Fruit fly (Drosophila melanogaster) whole organism, embryonic: ENCODE data around the gene Nup153.

ENCODE experiments used
- Abd-B ChIP-seq: fragments of 200-800 bp; sonication (Bioruptor generic); optimal IDR thresholded peaks from 2 replicates; lab custom pipeline; 2018; ENCODE audit warnings: missing biosample characterization, mild to moderate bottlenecking, missing genetic modification characterization, moderate library complexity
- Atf6 ChIP-seq: fragments of 200-800 bp; sonication (Bioruptor generic); IDR thresholded peaks from 2 replicates; pipeline ENCODE4 v1.3.6; 2022; ENCODE audit warnings: missing biosample characterization, missing genetic modification characterization
- CG10321 ChIP-seq: fragments of 200-800 bp; sonication (Bioruptor generic); IDR thresholded peaks from 2 replicates; pipeline ENCODE4 v1.3.6; 2022; ENCODE audit warnings: missing biosample characterization, missing genetic modification characterization
- CG10366 ChIP-seq: fragments of 200-800 bp; sonication (Bioruptor generic); IDR thresholded peaks from 2 replicates; pipeline ENCODE4 v1.3.6; 2022; ENCODE audit warnings: missing biosample characterization, missing genetic modification characterization
- CG10462 ChIP-seq: fragments of 200-800 bp; sonication (Bioruptor generic); optimal IDR thresholded peaks from 2 replicates; lab custom pipeline; 2016; ENCODE audit warnings: missing biosample characterization, missing genetic modification characterization
- CG12391 ChIP-seq: fragments of 200-800 bp; sonication (Bioruptor generic); optimal IDR thresholded peaks from 3 replicates; lab custom pipeline; 2018; ENCODE audit warnings: missing biosample characterization, mild to moderate bottlenecking, missing genetic modification characterization, moderate library complexity
- CG13287 ChIP-seq: fragments of 200-800 bp; sonication (Bioruptor generic); IDR thresholded peaks from 2 replicates; pipeline ENCODE4 v1.3.6; 2022; ENCODE audit warnings: missing biosample characterization, missing genetic modification characterization; ENCODE audit not compliant: partially characterized antibody
- CG14860 ChIP-seq: fragments of 200-800 bp; sonication (Bioruptor generic); IDR thresholded peaks from 3 replicates; pipeline ENCODE4 v1.3.6; 2022; ENCODE audit warnings: missing biosample characterization, missing genetic modification characterization; ENCODE audit not compliant: partially characterized antibody
- CG15073 ChIP-seq: fragments of 200-800 bp; sonication (Bioruptor generic); optimal IDR thresholded peaks from 2 replicates; lab custom pipeline; 2016; ENCODE audit warnings: missing biosample characterization, missing genetic modification characterization
- CG15514 ChIP-seq: fragments of 200-800 bp; sonication (Bioruptor generic); optimal IDR thresholded peaks from 3 replicates; lab custom pipeline; 2017; ENCODE audit warnings: missing biosample characterization, missing genetic modification characterization, mild to moderate bottlenecking, moderate library complexity, missing genetic modification reagents
- CG16815 ChIP-seq: fragments of 200-800 bp; sonication (Bioruptor generic); optimal IDR thresholded peaks from 3 replicates; lab custom pipeline; 2017; ENCODE audit warnings: missing biosample characterization, mild to moderate bottlenecking, missing genetic modification characterization
- CG17328 ChIP-seq: fragments of 200-800 bp; sonication (Bioruptor generic); IDR thresholded peaks from 2 replicates; pipeline ENCODE4 v1.3.6; 2022; ENCODE audit warnings: missing biosample characterization, missing genetic modification characterization
- CG31441 ChIP-seq: fragments of 200-800 bp; sonication (Bioruptor generic); IDR thresholded peaks from 2 replicates; pipeline ENCODE4 v1.3.6; 2022; ENCODE audit warnings: missing biosample characterization, missing genetic modification characterization
- CG34376 ChIP-seq: fragments of 200-800 bp; sonication (Bioruptor generic); optimal IDR thresholded peaks from 2 replicates; lab custom pipeline; 2018; ENCODE audit warnings: missing biosample characterization, mild to moderate bottlenecking, missing genetic modification characterization
- CG3847 ChIP-seq: fragments of 200-800 bp; sonication (Bioruptor generic); IDR thresholded peaks from 2 replicates; pipeline ENCODE4 v1.3.6; 2022; ENCODE audit warnings: missing biosample characterization, missing genetic modification characterization
- CG6272 ChIP-seq: fragments of 200-800 bp; sonication (Bioruptor generic); IDR thresholded peaks from 2 replicates; pipeline ENCODE4 v1.3.6; 2022; ENCODE audit warnings: missing biosample characterization, missing genetic modification characterization
- CG6689 ChIP-seq: fragments of 200-800 bp; sonication (Bioruptor generic); IDR thresholded peaks from 2 replicates; pipeline ENCODE4 v1.3.6; 2022; ENCODE audit warnings: missing biosample characterization, missing genetic modification characterization
- CG7745 ChIP-seq: fragments of 200-800 bp; sonication (Bioruptor generic); optimal IDR thresholded peaks from 2 replicates; lab custom pipeline; 2018; ENCODE audit warnings: missing biosample characterization, mild to moderate bottlenecking, missing genetic modification characterization, moderate library complexity
- CG9932 ChIP-seq: fragments of 200-800 bp; sonication (Bioruptor generic); IDR thresholded peaks from 2 replicates; pipeline ENCODE4 v1.3.6; 2022; ENCODE audit warnings: missing biosample characterization, missing genetic modification characterization
- CHES-1-like ChIP-seq: fragments of 200-800 bp; sonication (Bioruptor generic); optimal IDR thresholded peaks from 2 replicates; lab custom pipeline; 2016; ENCODE audit warnings: missing biosample characterization, missing genetic modification characterization
- Chrac-16 ChIP-seq: fragments of 200-800 bp; sonication (Bioruptor generic); optimal IDR thresholded peaks from 3 replicates; lab custom pipeline; 2016; ENCODE audit warnings: missing biosample characterization, missing genetic modification characterization
- CkIIα-i1 ChIP-seq: fragments of 200-800 bp; sonication (Bioruptor generic); IDR thresholded peaks from 2 replicates; pipeline ENCODE4 v1.3.6; 2022; ENCODE audit warnings: missing biosample characterization, missing genetic modification characterization
- Dek ChIP-seq: fragments of 200-800 bp; sonication (Bioruptor generic); optimal IDR thresholded peaks from 3 replicates; lab custom pipeline; 2019; ENCODE audit warnings: missing biosample characterization, mild to moderate bottlenecking, missing genetic modification characterization, moderate library complexity
- HHEX ChIP-seq: fragments of 200-800 bp; sonication (Bioruptor generic); optimal IDR thresholded peaks from 3 replicates; lab custom pipeline; 2017; ENCODE audit warnings: missing biosample characterization, mild to moderate bottlenecking, missing genetic modification characterization, missing genetic modification reagents
- HLH3B ChIP-seq: fragments of 200-800 bp; sonication (Bioruptor generic); IDR thresholded peaks from 2 replicates; pipeline ENCODE4 v1.3.6; 2022; ENCODE audit warnings: missing biosample characterization, missing genetic modification characterization
- Poxn ChIP-seq: fragments of 200-800 bp; sonication (Bioruptor generic); IDR thresholded peaks from 2 replicates; pipeline ENCODE4 v1.3.6; 2022; ENCODE audit warnings: missing biosample characterization, missing genetic modification characterization
- Sry-β ChIP-seq: fragments of 200-800 bp; sonication (Bioruptor generic); optimal IDR thresholded peaks from 2 replicates; lab custom pipeline; 2018; ENCODE audit warnings: missing biosample characterization, mild to moderate bottlenecking, missing genetic modification characterization, moderate library complexity
- Xbp1 ChIP-seq: fragments of 200-800 bp; sonication (Bioruptor generic); optimal IDR thresholded peaks from 3 replicates; lab custom pipeline; 2016; ENCODE audit warnings: missing biosample characterization, mild to moderate bottlenecking, missing genetic modification characterization
- al ChIP-seq: fragments of 200-800 bp; sonication (Bioruptor generic); IDR thresholded peaks from 2 replicates; pipeline ENCODE4 v1.3.6; 2022; ENCODE audit warnings: missing biosample characterization, missing genetic modification characterization
- ash1 ChIP-seq: fragments of 200-800 bp; sonication (Bioruptor generic); optimal IDR thresholded peaks from 2 replicates; lab custom pipeline; 2018; ENCODE audit warnings: missing biosample characterization, mild to moderate bottlenecking, missing genetic modification characterization
- caup ChIP-seq: fragments of 200-800 bp; sonication (Bioruptor generic); optimal IDR thresholded peaks from 3 replicates; lab custom pipeline; 2017; ENCODE audit warnings: missing biosample characterization, mild to moderate bottlenecking, missing genetic modification characterization, moderate library complexity; ENCODE audit not compliant: severe bottlenecking
- chn ChIP-seq: fragments of 200-800 bp; sonication (Bioruptor generic); optimal IDR thresholded peaks from 2 replicates; lab custom pipeline; 2016; ENCODE audit warnings: missing biosample characterization, missing genetic modification characterization
- da ChIP-seq: fragments of 200-800 bp; sonication (Bioruptor generic); optimal IDR thresholded peaks from 2 replicates; lab custom pipeline; 2016; ENCODE audit warnings: missing biosample characterization, missing genetic modification characterization
- dati ChIP-seq: fragments of 200-800 bp; sonication (Bioruptor generic); IDR thresholded peaks from 2 replicates; pipeline ENCODE4 v1.3.6; 2022; ENCODE audit warnings: missing biosample characterization, missing genetic modification characterization
- dmrt99B ChIP-seq: fragments of 200-800 bp; sonication (Bioruptor generic); optimal IDR thresholded peaks from 2 replicates; lab custom pipeline; 2018; ENCODE audit warnings: missing biosample characterization, mild to moderate bottlenecking, missing genetic modification characterization, moderate library complexity
- grau ChIP-seq: fragments of 200-800 bp; optimal IDR thresholded peaks from 3 replicates; lab custom pipeline; 2019; ENCODE audit warnings: missing biosample characterization, mild to moderate bottlenecking, missing genetic modification characterization, moderate library complexity
- lov ChIP-seq, 2 experiments: fragments of 200-800 bp in 1 of 2; fragments of >200 bp in 1 of 2; sonication (Bioruptor generic) in 1 of 2; IDR thresholded peaks in 1 of 2; optimal IDR thresholded peaks in 1 of 2; 2 replicates in 1 of 2; 3 replicates in 1 of 2; pipeline versions ENCODE4 v1.3.6 to Lab custom; 2017 to 2022; ENCODE audit warnings: missing biosample characterization in 1 of 2, missing genetic modification characterization in 1 of 2
- p53 ChIP-seq: fragments of 200-800 bp; sonication (Bioruptor generic); optimal IDR thresholded peaks from 2 replicates; lab custom pipeline; 2016; ENCODE audit warnings: missing biosample characterization, missing genetic modification characterization
- pb ChIP-seq: fragments of 200-800 bp; sonication (Bioruptor generic); optimal IDR thresholded peaks from 3 replicates; lab custom pipeline; 2016; ENCODE audit warnings: missing biosample characterization, missing genetic modification characterization
- peb ChIP-seq: fragments of 200-800 bp; sonication (Bioruptor generic); IDR thresholded peaks from 2 replicates; pipeline ENCODE4 v1.3.6; 2022; ENCODE audit warnings: missing biosample characterization, missing genetic modification characterization
- sc ChIP-seq, 3 experiments: fragments of >200 bp in 2 of 3; fragments of 200-800 bp in 1 of 3; sonication (Bioruptor generic) in 1 of 3; optimal IDR thresholded peaks; 2 replicates in 2 of 3; 3 replicates in 1 of 3; lab custom pipeline; 2017; ENCODE audit warnings: mild to moderate bottlenecking in 1 of 3, missing biosample characterization in 1 of 3, missing genetic modification characterization in 1 of 3, missing genetic modification reagents in 1 of 3
- sob ChIP-seq: fragments of 200-800 bp; sonication (Bioruptor generic); IDR thresholded peaks from 2 replicates; pipeline ENCODE4 v1.3.6; 2022; ENCODE audit warnings: missing biosample characterization, missing genetic modification characterization
- sqz ChIP-seq: fragments of 200-800 bp; sonication (Bioruptor generic); optimal IDR thresholded peaks from 3 replicates; lab custom pipeline; 2018; ENCODE audit warnings: missing biosample characterization, mild to moderate bottlenecking, missing genetic modification characterization
- tgo ChIP-seq: fragments of 200-800 bp; sonication (Bioruptor generic); IDR thresholded peaks from 3 replicates; pipeline ENCODE4 v1.3.6; 2022; ENCODE audit warnings: missing biosample characterization, missing genetic modification characterization
- tna ChIP-seq: fragments of 200-800 bp; sonication (Bioruptor generic); IDR thresholded peaks from 2 replicates; pipeline ENCODE4 v1.3.6; 2022; ENCODE audit warnings: missing biosample characterization, missing genetic modification characterization; ENCODE audit not compliant: partially characterized antibody
- trh ChIP-seq: fragments of 200-800 bp; sonication (Bioruptor generic); optimal IDR thresholded peaks from 2 replicates; lab custom pipeline; 2016; ENCODE audit warnings: missing biosample characterization, missing genetic modification characterization
- wek ChIP-seq: fragments of 200-800 bp; sonication (Bioruptor generic); optimal IDR thresholded peaks from 3 replicates; lab custom pipeline; 2018; ENCODE audit warnings: missing biosample characterization, mild to moderate bottlenecking, missing genetic modification characterization, moderate library complexity

The Nup153 gene

DNA sequence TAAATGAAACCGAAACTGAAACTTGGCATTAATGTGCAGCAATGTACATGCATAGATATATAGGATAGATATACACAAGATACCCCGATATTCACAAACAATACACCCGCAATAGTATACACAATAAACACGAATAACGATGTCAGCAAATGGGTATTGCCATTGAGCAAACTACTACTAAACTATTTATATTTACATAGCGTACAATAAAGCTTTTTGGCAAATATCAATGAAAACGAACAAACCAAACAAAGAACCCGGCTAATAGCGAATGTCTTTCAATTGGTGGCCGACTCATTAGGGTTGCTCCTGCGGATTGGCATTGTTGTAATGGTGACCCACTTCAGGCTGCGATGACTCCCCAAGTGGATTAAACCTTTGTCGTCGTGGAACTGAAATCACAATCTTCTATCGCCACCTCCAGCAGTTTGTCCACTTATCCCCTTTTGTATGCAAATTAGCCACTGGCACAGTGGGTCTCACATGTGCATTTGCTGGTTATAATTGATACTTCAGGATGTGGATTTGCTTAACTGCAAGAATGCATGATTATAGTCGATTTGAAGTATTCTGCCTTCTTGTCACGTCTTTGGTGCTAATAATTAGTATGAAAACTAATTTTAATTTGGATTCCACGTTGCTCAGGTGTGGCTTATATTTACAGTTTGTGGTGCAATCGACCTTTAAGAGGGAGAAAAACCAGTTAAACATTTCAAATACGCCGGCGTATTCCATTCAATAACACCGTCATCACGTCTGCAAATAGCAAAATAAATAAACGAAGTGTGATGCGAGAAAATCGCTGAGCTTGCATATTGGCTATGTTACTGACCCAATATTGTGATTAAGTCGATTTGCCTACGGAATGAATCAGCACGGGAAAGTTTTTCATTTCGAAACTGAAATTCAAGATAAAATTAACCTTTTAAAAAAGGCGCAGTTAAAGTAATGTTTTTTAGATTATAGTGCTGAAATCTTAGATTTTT, 51.3 kb downstream of the Nup153 start (continued):
- no peak for TF ChIP-seq CkIIα-i1 (GFP tag; lab: Robert Waterston, UW)
- TF ChIP-seq sc (optimal IDR thresholded peaks at IDR 0.05; lab: Kevin White, UChicago) = no peak
- no peak for TF ChIP-seq sc (GFP tag; optimal IDR thresholded peaks at IDR 0.05; lab: Kevin White, UChicago)
- TF ChIP-seq Sry-β (GFP tag; lab: Kevin White, UChicago) = no peak
- peak; percentile 75 for TF ChIP-seq pb (GFP tag; lab: Kevin White, UChicago)
- TF ChIP-seq CG15514 (GFP tag; lab: Kevin White, UChicago) = no peak
- TF ChIP-seq Xbp1 (GFP tag; lab: Kevin White, UChicago) = peak; percentile 21
- no peak for TF ChIP-seq CG7745 (tag; lab: Kevin White, UChicago)
- TF ChIP-seq peb (GFP tag; lab: Robert Waterston, UW) = no peak
- TF ChIP-seq CG6689 = no peak
- no peak for TF ChIP-seq CG12391 (tag; lab: Kevin White, UChicago)
- no peak for TF ChIP-seq HHEX (GFP tag; lab: Kevin White, UChicago)
- no peak for TF ChIP-seq CG15073 (GFP tag; lab: Kevin White, UChicago)
- peak; percentile 81; the same call in 1 of the 2 replicates for TF ChIP-seq Atf6 (GFP tag; lab: Robert Waterston, UW)
- TF ChIP-seq CG6272 (GFP tag; lab: Robert Waterston, UW) = no peak
- TF ChIP-seq HLH3B (GFP tag; lab: Robert Waterston, UW) = peak; percentile 47; the same call in 1 of the 2 replicates
- TF ChIP-seq CG17328 (GFP tag; lab: Robert Waterston, UW) = 0 out of 2 replicates have a peak, but pooled peaks have one; percentile 5
- TF ChIP-seq Dek (tag; lab: Kevin White, UChicago) = no peak
- no peak for TF ChIP-seq Poxn (GFP tag; lab: Robert Waterston, UW)
- no peak for TF ChIP-seq CG13287 (GFP tag; lab: Robert Waterston, UW)
- no peak for TF ChIP-seq lov (optimal IDR thresholded peaks at IDR 0.05; lab: Kevin White, UChicago)
- 0 out of 3 replicates have a peak, but pooled peaks have one; percentile 43 for TF ChIP-seq lov (GFP tag; IDR thresholded peaks at IDR 0.05; lab: Robert Waterston, UW)
- TF ChIP-seq CG31441 = no peak
- peak; percentile 27 for TF ChIP-seq p53 (GFP tag; lab: Kevin White, UChicago)
- peak; percentile 60; the same call in 1 of the 2 replicates for TF ChIP-seq CG10321 (GFP tag; lab: Robert Waterston, UW)
- TF ChIP-seq Abd-B (GFP tag; lab: Kevin White, UChicago) = no peak
- TF ChIP-seq wek = no peak
- TF ChIP-seq caup (GFP tag; lab: Kevin White, UChicago) = no peak
- TF ChIP-seq al (GFP tag; lab: Robert Waterston, UW) = no peak
- peak; percentile 26 for TF ChIP-seq grau
- TF ChIP-seq dati = no peak
- peak; percentile 60; the same call in 2 of the 3 replicates for TF ChIP-seq tgo (GFP tag; lab: Robert Waterston, UW)
- TF ChIP-seq dmrt99B (tag; lab: Kevin White, UChicago) = peak; percentile 64
- TF ChIP-seq tna (GFP tag; lab: Robert Waterston, UW) = no peak
- no peak for TF ChIP-seq chn (GFP tag; lab: Kevin White, UChicago)
- TF ChIP-seq CG10462 (GFP tag; lab: Kevin White, UChicago) = no peak
- no peak for TF ChIP-seq CG3847 (GFP tag; lab: Robert Waterston, UW)
- TF ChIP-seq ash1 = no peak
- no peak for TF ChIP-seq Chrac-16 (GFP tag; lab: Kevin White, UChicago)
- no peak for TF ChIP-seq da (GFP tag; lab: Kevin White, UChicago)
- TF ChIP-seq CG10366 (GFP tag; lab: Robert Waterston, UW) = peak; percentile 85
- peak; percentile 8 for TF ChIP-seq trh (GFP tag; lab: Kevin White, UChicago)
- TF ChIP-seq CG14860 (GFP tag; lab: Robert Waterston, UW) = no peak
- peak; percentile 73 for TF ChIP-seq sob (GFP tag; lab: Robert Waterston, UW)
- peak; percentile 34; the same call in 1 of the 2 replicates for TF ChIP-seq CG9932
- no peak for TF ChIP-seq sqz (GFP tag; lab: Kevin White, UChicago)
- TF ChIP-seq CG34376 (GFP tag; lab: Kevin White, UChicago) = no peak
- no peak for TF ChIP-seq CHES-1-like (GFP tag; lab: Kevin White, UChicago)
- TF ChIP-seq CG16815 (GFP tag; lab: Kevin White, UChicago) = no peak
